Worm (Caenorhabditis elegans): ENCODE results near the gene pfk-1.2.

Gene pfk-1.2

DNA sequence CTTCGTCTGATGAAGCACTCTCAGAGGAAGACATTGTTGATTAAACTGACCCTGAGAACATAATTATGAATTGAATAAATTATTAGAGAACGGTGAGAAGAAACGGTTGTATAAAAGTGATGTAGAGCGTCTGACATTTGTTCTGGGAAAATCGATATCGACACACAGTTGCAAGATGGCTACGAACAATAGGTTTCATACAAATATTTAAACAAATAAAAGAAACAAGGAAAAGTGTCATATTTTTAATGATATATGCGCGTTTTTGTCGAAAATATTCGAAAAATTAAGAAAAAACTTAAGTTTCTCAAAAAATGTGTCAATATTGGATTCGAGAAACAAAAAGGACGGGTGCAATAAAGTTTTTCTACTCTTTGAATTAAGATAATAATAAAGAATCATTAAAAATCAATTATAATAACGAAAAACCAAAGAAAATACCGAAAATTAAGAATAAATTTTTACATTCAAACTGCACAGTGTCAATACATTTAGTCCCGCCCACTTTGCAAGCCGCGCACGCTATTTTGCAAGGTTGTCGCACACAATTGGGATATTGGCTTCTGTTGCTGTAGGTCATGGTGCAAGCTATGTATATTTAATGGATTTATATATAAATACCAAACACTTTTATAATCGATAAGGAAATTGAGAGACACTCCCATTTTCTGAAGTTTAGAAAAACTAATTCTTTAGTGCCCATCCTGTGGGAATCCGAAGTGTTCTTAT is 51.2 kb downstream of the pfk-1.2 start, which contains the start of gene rtfo-1 (continued):
- no peak for TF ChIP-seq ceh-63 (GFP tag; optimal IDR thresholded peaks at IDR 0.05)
- TF ChIP-seq F16B12.6 (tag; optimal IDR thresholded peaks at IDR 0.05), result no peak
- TF ChIP-seq mab-9 (GFP tag; IDR thresholded peaks at IDR 0.05), result no peak

DNA sequence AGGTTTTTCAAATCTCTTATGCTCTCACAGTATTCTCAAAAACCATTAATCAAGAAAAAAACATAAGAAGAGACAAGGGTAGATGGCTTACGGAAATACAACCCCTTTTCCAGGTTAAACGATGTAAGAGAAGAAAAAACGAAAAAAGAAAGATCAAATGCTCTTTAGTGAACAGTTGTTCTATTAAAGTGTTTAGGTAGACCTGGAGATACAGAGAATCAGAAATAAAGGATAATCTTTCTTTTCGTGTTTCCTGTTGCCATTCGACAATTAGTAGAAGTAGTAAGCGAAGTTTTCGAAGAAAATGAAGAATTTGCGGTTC is 51.7 kb downstream of the pfk-1.2 start, which contains the start of gene K09G1.1:
Gene K09G1.1 (plus strand): TSS at position 223 of the 322 bp plus-strand sequence.
- TF ChIP-seq hlh-17 (GFP tag; optimal IDR thresholded peaks at IDR 0.05; ENCODE audit: borderline replicate concordance), result no peak
- TF ChIP-seq xbp-1 (tag; optimal IDR thresholded peaks at IDR 0.05), result no peak
- TF ChIP-seq rnt-1 (tag; optimal IDR thresholded peaks at IDR 0.05), result no peak
